Worm (Caenorhabditis elegans) whole organism, early embryonic: Measurements from ENCODE around the gene M03B6.5.

Experiments
- B0310.2 ChIP-seq: sonication (generic microtip); optimal IDR thresholded peaks from 2 replicates; lab custom pipeline; 2016; ENCODE audit warnings: mild to moderate bottlenecking, missing genetic modification characterization, missing compliant biosample characterization
- ama-1 ChIP-seq: fragments of 150-350 bp; optimal IDR thresholded peaks from 2 replicates; lab custom pipeline; 2014
- ceh-13 ChIP-seq: fragments of 200-800 bp; sonication (Bioruptor generic); optimal IDR thresholded peaks from 2 replicates; lab custom pipeline; 2018; ENCODE audit warnings: mild to moderate bottlenecking, missing genetic modification characterization, missing compliant biosample characterization
- ceh-36 ChIP-seq: sonication (generic microtip); optimal IDR thresholded peaks from 2 replicates; lab custom pipeline; 2016; ENCODE audit warnings: missing genetic modification characterization, inconsistent platforms, missing compliant biosample characterization
- ets-7 ChIP-seq: sonication (generic microtip); optimal IDR thresholded peaks from 2 replicates; lab custom pipeline; 2016; ENCODE audit warnings: missing genotype, missing genetic modification characterization, missing compliant biosample characterization
- flt-1 ChIP-seq: fragments of 200-800 bp; sonication (Bioruptor generic); IDR thresholded peaks from 2 replicates; pipeline ENCODE4 v1.3.6; 2022; ENCODE audit warnings: missing genetic modification characterization, missing compliant biosample characterization
- hmbx-1 ChIP-seq: sonication (generic microtip); optimal IDR thresholded peaks from 2 replicates; lab custom pipeline; 2016; ENCODE audit warnings: mild to moderate bottlenecking, missing genetic modification characterization, missing compliant biosample characterization
- hnd-1 ChIP-seq: sonication (generic microtip); optimal IDR thresholded peaks from 2 replicates; lab custom pipeline; 2016; ENCODE audit warnings: missing genetic modification characterization, missing compliant biosample characterization
- sea-1 ChIP-seq: fragments of 200-800 bp; sonication (Bioruptor generic); conservative IDR thresholded peaks from 2 replicates; pipeline ENCODE4 v1.3.6; 2022; ENCODE audit warnings: missing genetic modification characterization, missing compliant biosample characterization
- tbx-11 ChIP-seq: fragments of 200-800 bp; sonication (Bioruptor generic); IDR thresholded peaks from 2 replicates; pipeline ENCODE4 v1.3.6; 2022; ENCODE audit warnings: missing genetic modification characterization, missing compliant biosample characterization
- tbx-37 ChIP-seq: fragments of 200-800 bp; sonication (Bioruptor generic); conservative IDR thresholded peaks from 2 replicates; pipeline ENCODE4 v1.3.6; 2022; ENCODE audit warnings: missing genetic modification reagents, missing genetic modification characterization, missing compliant biosample characterization

DNA sequence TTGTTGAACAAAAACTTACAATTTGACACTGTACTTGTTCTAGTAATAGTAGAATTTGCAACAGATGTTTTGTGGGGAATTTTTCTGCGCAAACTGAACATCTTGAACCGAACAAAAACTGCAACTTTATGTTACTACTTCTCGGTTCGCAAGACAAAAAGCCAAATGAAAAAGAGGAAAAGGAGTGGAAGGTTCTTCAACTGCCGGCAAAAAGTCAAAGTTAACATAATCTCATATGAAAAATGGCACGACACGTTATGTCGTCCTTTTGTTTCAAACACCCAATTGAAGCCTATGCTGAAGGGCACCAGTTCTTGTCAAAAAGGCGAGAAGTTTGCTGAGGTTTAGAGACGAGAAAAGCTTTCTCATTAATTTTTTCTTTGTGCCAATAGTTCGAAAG is 20.3 kb upstream of the M03B6.5 start, which contains the start of gene twk-23:
- TF ChIP-seq ama-1 (lab: Kevin White, UChicago) (no peak), hnd-1 (tag; lab: Kevin White, UChicago) (no peak), ceh-13 (no peak), flt-1 (GFP tag; lab: Robert Waterston, UW) (no peak), sea-1 (no peak), B0310.2 (tag; lab: Kevin White, UChicago) (no peak), tbx-37 (GFP tag; lab: Robert Waterston, UW) (no peak), ceh-36 (tag; lab: Kevin White, UChicago) (no peak), hmbx-1 (tag; lab: Kevin White, UChicago) (no peak), tbx-11 (no peak), ets-7 (no peak)
